Fruit fly (Drosophila melanogaster): Measurements from ENCODE around the gene CG6729.

DNA sequence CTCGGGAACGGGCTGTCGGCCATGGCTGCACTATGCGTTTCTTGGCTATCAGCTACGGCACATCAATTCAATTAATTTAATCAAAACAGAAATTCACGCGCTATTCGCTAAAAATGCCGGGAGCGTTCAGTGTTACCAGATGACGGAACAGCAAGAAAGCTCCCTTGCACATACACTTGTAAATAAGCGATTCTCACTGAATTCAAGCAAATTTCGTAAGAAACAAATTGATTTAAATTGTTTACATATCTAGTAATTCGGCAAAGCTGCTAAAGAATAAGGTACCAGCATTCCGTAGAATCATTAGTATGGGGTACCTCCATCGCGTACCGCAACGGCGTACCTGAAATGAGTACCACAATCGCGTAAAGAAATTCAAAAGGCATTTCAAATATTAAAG lies 7.8 kb downstream of the CG6729 start, which contains the start of gene Nup107:
- TF ChIP-seq Lpt (GFP tag; optimal IDR thresholded peaks at IDR 0.05) (no peak), CG17328 (GFP tag; IDR thresholded peaks at IDR 0.05) (no peak), CG8944 (GFP tag; optimal IDR thresholded peaks at IDR 0.05) (no peak), unpg (GFP tag; optimal IDR thresholded peaks at IDR 0.05) (peak; percentile 8), CG6272 (GFP tag; IDR thresholded peaks at IDR 0.05) (peak; percentile 25; the same call in 1 of the 2 replicates), kay (GFP tag; optimal IDR thresholded peaks at IDR 0.05) (no peak), CG12219 (GFP tag; optimal IDR thresholded peaks at IDR 0.05) (no peak), Meics (GFP tag; optimal IDR thresholded peaks at IDR 0.05) (no peak)

Measured in whole organism, embryonic.